Fruit fly (Drosophila melanogaster) whole organism, embryonic: ENCODE data around the gene Uxt.

Experiments
- Aef1 ChIP-seq: fragments of 200-800 bp; sonication (Bioruptor generic); IDR thresholded peaks from 3 replicates; pipeline ENCODE4 v1.3.6; 2022; ENCODE audit warnings: missing biosample characterization, missing genetic modification characterization
- Antp ChIP-seq: fragments of 200-800 bp; sonication (Bioruptor generic); optimal IDR thresholded peaks from 3 replicates; lab custom pipeline; 2016; ENCODE audit warnings: missing biosample characterization, missing genetic modification characterization
- Atf6 ChIP-seq: fragments of 200-800 bp; sonication (Bioruptor generic); IDR thresholded peaks from 2 replicates; pipeline ENCODE4 v1.3.6; 2022; ENCODE audit warnings: missing biosample characterization, missing genetic modification characterization
- Blimp-1 ChIP-seq: fragments of 200-800 bp; sonication (Bioruptor generic); optimal IDR thresholded peaks from 3 replicates; lab custom pipeline; 2018; ENCODE audit warnings: missing biosample characterization, missing genetic modification characterization, mild to moderate bottlenecking, moderate library complexity, missing genetic modification reagents
- CG10274 ChIP-seq: fragments of 200-800 bp; sonication (Bioruptor generic); optimal IDR thresholded peaks from 3 replicates; lab custom pipeline; 2017; ENCODE audit warnings: missing biosample characterization, mild to moderate bottlenecking, missing genetic modification characterization
- CG10321 ChIP-seq: fragments of 200-800 bp; sonication (Bioruptor generic); IDR thresholded peaks from 2 replicates; pipeline ENCODE4 v1.3.6; 2022; ENCODE audit warnings: missing biosample characterization, missing genetic modification characterization
- CG10543 ChIP-seq: fragments of 200-800 bp; sonication (Bioruptor generic); optimal IDR thresholded peaks from 3 replicates; lab custom pipeline; 2017; ENCODE audit warnings: missing biosample characterization, mild to moderate bottlenecking, missing genetic modification characterization, moderate library complexity
- CG11093 ChIP-seq: fragments of 200-800 bp; sonication (Bioruptor generic); IDR thresholded peaks from 3 replicates; pipeline ENCODE4 v1.3.6; 2022; ENCODE audit warnings: missing biosample characterization, missing genetic modification characterization
- CG11398 ChIP-seq: fragments of 200-800 bp; sonication (Bioruptor generic); optimal IDR thresholded peaks from 2 replicates; lab custom pipeline; 2016; ENCODE audit warnings: missing biosample characterization, missing genetic modification characterization
- CG11456 ChIP-seq: fragments of 200-800 bp; sonication (Bioruptor generic); IDR thresholded peaks from 3 replicates; pipeline ENCODE4 v1.3.6; 2022; ENCODE audit warnings: missing biosample characterization, missing genetic modification characterization
- CG11723 ChIP-seq: fragments of 200-800 bp; sonication (Bioruptor generic); optimal IDR thresholded peaks from 2 replicates; lab custom pipeline; 2017; ENCODE audit warnings: missing biosample characterization, mild to moderate bottlenecking, missing genetic modification characterization
- CG12769 ChIP-seq: fragments of 200-800 bp; sonication (Bioruptor generic); optimal IDR thresholded peaks from 2 replicates; lab custom pipeline; 2019; ENCODE audit warnings: missing biosample characterization, mild to moderate bottlenecking, missing genetic modification characterization, moderate library complexity
- CG14441 ChIP-seq: fragments of 200-800 bp; sonication (Bioruptor generic); IDR thresholded peaks from 2 replicates; pipeline ENCODE4 v1.3.6; 2022; ENCODE audit warnings: missing biosample characterization, missing genetic modification characterization
- CG15269 ChIP-seq: fragments of 200-800 bp; sonication (Bioruptor generic); optimal IDR thresholded peaks from 2 replicates; lab custom pipeline; 2018; ENCODE audit warnings: missing biosample characterization, mild to moderate bottlenecking, missing genetic modification characterization, moderate library complexity
- CG1603 ChIP-seq: fragments of 200-800 bp; sonication (Bioruptor generic); optimal IDR thresholded peaks from 2 replicates; lab custom pipeline; 2019; ENCODE audit warnings: missing biosample characterization, mild to moderate bottlenecking, missing genetic modification characterization, moderate library complexity
- CG17186 ChIP-seq: fragments of 200-800 bp; sonication (Bioruptor generic); optimal IDR thresholded peaks from 3 replicates; lab custom pipeline; 2017; ENCODE audit warnings: missing biosample characterization, missing genetic modification reagents, missing genetic modification characterization
- CG2129 ChIP-seq: fragments of 200-800 bp; sonication (Bioruptor generic); IDR thresholded peaks from 2 replicates; pipeline ENCODE4 v1.3.6; 2022; ENCODE audit warnings: missing biosample characterization, missing genetic modification characterization; ENCODE audit not compliant: partially characterized antibody
- CG31388 ChIP-seq: fragments of 200-800 bp; sonication (Bioruptor generic); optimal IDR thresholded peaks from 2 replicates; lab custom pipeline; 2016; ENCODE audit warnings: missing biosample characterization, missing genetic modification characterization
- CG31441 ChIP-seq: fragments of 200-800 bp; sonication (Bioruptor generic); IDR thresholded peaks from 2 replicates; pipeline ENCODE4 v1.3.6; 2022; ENCODE audit warnings: missing biosample characterization, missing genetic modification characterization
- CG34422 ChIP-seq: fragments of 200-800 bp; sonication (Bioruptor generic); IDR thresholded peaks from 3 replicates; pipeline ENCODE4 v1.3.6; 2022; ENCODE audit warnings: missing biosample characterization, missing genetic modification characterization
- CG4282 ChIP-seq: fragments of 200-800 bp; sonication (Bioruptor generic); optimal IDR thresholded peaks from 2 replicates; lab custom pipeline; 2016; ENCODE audit warnings: missing biosample characterization, missing genetic modification characterization
- CG5180 ChIP-seq: fragments of 200-800 bp; sonication (Bioruptor generic); optimal IDR thresholded peaks from 3 replicates; lab custom pipeline; 2017; ENCODE audit warnings: missing biosample characterization, missing genetic modification characterization, mild to moderate bottlenecking, moderate library complexity, missing genetic modification reagents
- CG6689 ChIP-seq: fragments of 200-800 bp; sonication (Bioruptor generic); IDR thresholded peaks from 2 replicates; pipeline ENCODE4 v1.3.6; 2022; ENCODE audit warnings: missing biosample characterization, missing genetic modification characterization
- CG7357 ChIP-seq: fragments of 200-800 bp; sonication (Bioruptor generic); IDR thresholded peaks from 3 replicates; pipeline ENCODE4 v1.3.6; 2022; ENCODE audit warnings: missing biosample characterization, missing genetic modification characterization
- CG7372 ChIP-seq: fragments of 200-800 bp; sonication (Bioruptor generic); IDR thresholded peaks from 2 replicates; pipeline ENCODE4 v1.3.6; 2022; ENCODE audit warnings: missing biosample characterization, missing genetic modification characterization
- CrebB ChIP-seq: fragments of 200-800 bp; sonication (Bioruptor generic); optimal IDR thresholded peaks from 3 replicates; lab custom pipeline; 2018; ENCODE audit warnings: missing biosample characterization, mild to moderate bottlenecking, missing genetic modification characterization
- Dip3 ChIP-seq: fragments of 200-800 bp; sonication (Bioruptor generic); optimal IDR thresholded peaks from 3 replicates; lab custom pipeline; 2016; ENCODE audit warnings: missing biosample characterization, missing genetic modification characterization
- E2f1 ChIP-seq: fragments of 200-800 bp; sonication (Bioruptor generic); IDR thresholded peaks from 2 replicates; pipeline ENCODE4 v1.3.6; 2022; ENCODE audit warnings: missing biosample characterization, missing genetic modification characterization
- Fer2 ChIP-seq: fragments of 200-800 bp; sonication (Bioruptor generic); optimal IDR thresholded peaks from 2 replicates; lab custom pipeline; 2018; ENCODE audit warnings: missing biosample characterization, mild to moderate bottlenecking, missing genetic modification characterization, moderate library complexity
- GATAe ChIP-seq: fragments of 200-800 bp; sonication (Bioruptor generic); conservative IDR thresholded peaks from 2 replicates; pipeline ENCODE4 v1.3.6; 2022; ENCODE audit warnings: missing biosample characterization, missing genetic modification characterization
- HLH54F ChIP-seq: fragments of 200-800 bp; sonication (Bioruptor generic); optimal IDR thresholded peaks from 3 replicates; lab custom pipeline; 2016; ENCODE audit warnings: missing biosample characterization, missing genetic modification characterization
- Lim3 ChIP-seq: fragments of 200-800 bp; sonication (Bioruptor generic); IDR thresholded peaks from 2 replicates; pipeline ENCODE4 v1.3.6; 2022; ENCODE audit warnings: missing biosample characterization, missing genetic modification characterization
- Lpt ChIP-seq: fragments of >200 bp; optimal IDR thresholded peaks from 2 replicates; lab custom pipeline; 2018; ENCODE audit warnings: missing biosample characterization, missing genetic modification characterization
- Mrtf ChIP-seq: fragments of 200-800 bp; sonication (Bioruptor generic); IDR thresholded peaks from 3 replicates; pipeline ENCODE4 v1.3.6; 2022; ENCODE audit warnings: missing biosample characterization, missing genetic modification characterization
- NFAT ChIP-seq: fragments of 200-800 bp; sonication (Bioruptor generic); IDR thresholded peaks from 2 replicates; pipeline ENCODE4 v1.3.6; 2022; ENCODE audit warnings: missing biosample characterization, missing genetic modification characterization
- Stat92E ChIP-seq, 3 experiments: fragments of >200 bp in 2 of 3; fragments of 200-800 bp in 1 of 3; sonication (Bioruptor generic) in 1 of 3; optimal IDR thresholded peaks; 2 replicates each; lab custom pipeline; 2017 to 2019; ENCODE audit warnings: missing biosample characterization in 3 of 3, missing genetic modification characterization in 3 of 3, mild to moderate bottlenecking in 1 of 3, moderate library complexity in 1 of 3
- ap ChIP-seq: fragments of 200-800 bp; sonication (Bioruptor generic); IDR thresholded peaks from 2 replicates; pipeline ENCODE4 v1.3.6; 2022; ENCODE audit warnings: missing biosample characterization, missing genetic modification characterization
- crol ChIP-seq: fragments of 200-800 bp; sonication (Bioruptor generic); IDR thresholded peaks from 2 replicates; pipeline ENCODE4 v1.3.6; 2022; ENCODE audit warnings: missing biosample characterization, missing genetic modification characterization
- dan ChIP-seq: fragments of 200-800 bp; sonication (Bioruptor generic); IDR thresholded peaks from 2 replicates; pipeline ENCODE4 v1.3.6; 2022; ENCODE audit warnings: missing biosample characterization, missing genetic modification characterization
- en ChIP-seq: fragments of 200-800 bp; sonication (Bioruptor generic); optimal IDR thresholded peaks from 2 replicates; lab custom pipeline; 2016; ENCODE audit warnings: missing biosample characterization, missing genetic modification characterization
- fu2 ChIP-seq: fragments of 200-800 bp; sonication (Bioruptor generic); optimal IDR thresholded peaks from 2 replicates; lab custom pipeline; 2016; ENCODE audit warnings: missing biosample characterization, missing genetic modification characterization
- nerfin-1 ChIP-seq: fragments of 200-800 bp; sonication (Bioruptor generic); optimal IDR thresholded peaks from 3 replicates; lab custom pipeline; 2019; ENCODE audit warnings: missing biosample characterization, mild to moderate bottlenecking, missing genetic modification characterization, moderate library complexity
- oc ChIP-seq: fragments of 200-800 bp; sonication (Bioruptor generic); optimal IDR thresholded peaks from 2 replicates; lab custom pipeline; 2018; ENCODE audit warnings: missing biosample characterization, mild to moderate bottlenecking, missing genetic modification characterization, moderate library complexity
- onecut ChIP-seq: fragments of 200-800 bp; sonication (Bioruptor generic); IDR thresholded peaks from 2 replicates; pipeline ENCODE4 v1.3.6; 2022; ENCODE audit warnings: missing biosample characterization, missing genetic modification characterization
- pho ChIP-seq: fragments of 200-800 bp; sonication (Bioruptor generic); optimal IDR thresholded peaks from 2 replicates; lab custom pipeline; 2016; ENCODE audit warnings: missing biosample characterization, missing genetic modification characterization
- sna ChIP-seq: fragments of 200-800 bp; sonication (Bioruptor generic); IDR thresholded peaks from 2 replicates; pipeline ENCODE4 v1.3.6; 2022; ENCODE audit warnings: missing biosample characterization, missing genetic modification characterization; ENCODE audit not compliant: partially characterized antibody
- tgo ChIP-seq: fragments of 200-800 bp; sonication (Bioruptor generic); IDR thresholded peaks from 3 replicates; pipeline ENCODE4 v1.3.6; 2022; ENCODE audit warnings: missing biosample characterization, missing genetic modification characterization
- toy ChIP-seq: fragments of 200-800 bp; sonication (Bioruptor generic); IDR thresholded peaks from 2 replicates; pipeline ENCODE4 v1.3.6; 2022; ENCODE audit warnings: missing biosample characterization, missing genetic modification characterization
- vfl ChIP-seq: fragments of 200-800 bp; sonication (Bioruptor generic); optimal IDR thresholded peaks from 2 replicates; lab custom pipeline; 2016; ENCODE audit warnings: missing biosample characterization, missing genetic modification characterization
- vnd ChIP-seq: fragments of 200-800 bp; sonication (Bioruptor generic); IDR thresholded peaks from 3 replicates; pipeline ENCODE4 v1.3.6; 2022; ENCODE audit warnings: missing biosample characterization, missing genetic modification characterization; ENCODE audit not compliant: partially characterized antibody
- wdn ChIP-seq: fragments of 200-800 bp; sonication (Bioruptor generic); IDR thresholded peaks from 2 replicates; pipeline ENCODE4 v1.3.6; 2022; ENCODE audit warnings: missing biosample characterization, missing genetic modification characterization

The Uxt gene

dm6 chr2L:15264483-15264987 is 8.2 kb downstream of the Uxt start, which contains the start of gene yuri (continued):
- no peak for TF ChIP-seq Antp
- TF ChIP-seq HLH54F (GFP tag; lab: Kevin White, UChicago) = no peak
- no peak for TF ChIP-seq CG31388 (GFP tag; lab: Kevin White, UChicago)
- no peak for TF ChIP-seq toy (GFP tag; lab: Robert Waterston, UW)
- TF ChIP-seq CG12769 = no peak
- TF ChIP-seq CG7357 = no peak
- TF ChIP-seq GATAe = no peak
- TF ChIP-seq sna (GFP tag; lab: Robert Waterston, UW) = peak; percentile 53; the same call in 1 of the 2 replicates
- no peak for TF ChIP-seq CG11093 (GFP tag; lab: Robert Waterston, UW)
- TF ChIP-seq pho = peak; percentile 20
- TF ChIP-seq fu2 = no peak
- no peak for TF ChIP-seq CG2129 (GFP tag; lab: Robert Waterston, UW)
- TF ChIP-seq CG4282 (GFP tag; lab: Kevin White, UChicago) = no peak
- TF ChIP-seq Mrtf (GFP tag; lab: Robert Waterston, UW) = no peak
- TF ChIP-seq CG15269 (tag; lab: Kevin White, UChicago) = no peak
- TF ChIP-seq CG6689 (GFP tag; lab: Robert Waterston, UW) = 0 out of 2 replicates have a peak, but pooled peaks have one; percentile 6
- no peak; the same call in 1 of the 2 replicates for TF ChIP-seq CG31441 (GFP tag; lab: Robert Waterston, UW)
- TF ChIP-seq Atf6 (GFP tag; lab: Robert Waterston, UW) = peak; percentile 70; the same call in 1 of the 2 replicates
- TF ChIP-seq CG10321 (GFP tag; lab: Robert Waterston, UW) = no peak
- TF ChIP-seq tgo (GFP tag; lab: Robert Waterston, UW) = no peak; the same call in 2 of the 3 replicates
- TF ChIP-seq CG5180 (GFP tag; lab: Kevin White, UChicago) = peak; percentile 17
- no peak for TF ChIP-seq vnd
- TF ChIP-seq dan = no peak
- no peak for TF ChIP-seq ap (GFP tag; lab: Robert Waterston, UW)
- TF ChIP-seq Stat92E (GFP tag; optimal IDR thresholded peaks at IDR 0.05; lab: Kevin White, UChicago) = peak in 1 of 3 experiments; percentile 57
- 0 out of 2 replicates have a peak, but pooled peaks have one; percentile 39 for TF ChIP-seq wdn
- peak; percentile 61 for TF ChIP-seq onecut
- no peak for TF ChIP-seq CG11398 (GFP tag; lab: Kevin White, UChicago)
- TF ChIP-seq Blimp-1 (GFP tag; lab: Kevin White, UChicago) = no peak
- no peak for TF ChIP-seq nerfin-1 (tag; lab: Kevin White, UChicago)
- no peak for TF ChIP-seq Lpt
- TF ChIP-seq CG1603 (tag; lab: Kevin White, UChicago) = no peak
- peak; percentile 76 for TF ChIP-seq crol (GFP tag; lab: Robert Waterston, UW)
- TF ChIP-seq vfl (GFP tag; lab: Kevin White, UChicago) = no peak
- no peak for TF ChIP-seq CG17186 (GFP tag; lab: Kevin White, UChicago)
- TF ChIP-seq CG10543 (GFP tag; lab: Kevin White, UChicago) = peak; percentile 85
- peak; percentile 13 for TF ChIP-seq CG11723 (GFP tag; lab: Kevin White, UChicago)
- TF ChIP-seq CG34422 (GFP tag; lab: Robert Waterston, UW) = peak; percentile 73; the same call in 1 of the 3 replicates
- no peak for TF ChIP-seq E2f1
- no peak for TF ChIP-seq en (GFP tag; lab: Kevin White, UChicago)
- no peak for TF ChIP-seq Lim3 (GFP tag; lab: Robert Waterston, UW)
- TF ChIP-seq CG10274 (GFP tag; lab: Kevin White, UChicago) = no peak
- TF ChIP-seq Dip3 (GFP tag; lab: Kevin White, UChicago) = no peak
- no peak for TF ChIP-seq Fer2 (tag; lab: Kevin White, UChicago)
- TF ChIP-seq CG14441 (GFP tag; lab: Robert Waterston, UW) = no peak
- TF ChIP-seq CrebB = peak; percentile 73
- no peak for TF ChIP-seq CG11456 (GFP tag; lab: Robert Waterston, UW)
- TF ChIP-seq Aef1 = peak; percentile 53; the same call in 2 of the 3 replicates
- TF ChIP-seq CG7372 (GFP tag; lab: Robert Waterston, UW) = peak; percentile 67
- peak; percentile 52; the same call in 1 of the 2 replicates for TF ChIP-seq NFAT
- peak; percentile 31 for TF ChIP-seq oc (tag; lab: Kevin White, UChicago)
